Worm (Caenorhabditis elegans): ENCODE results near the gene F49E12.8.

DNA sequence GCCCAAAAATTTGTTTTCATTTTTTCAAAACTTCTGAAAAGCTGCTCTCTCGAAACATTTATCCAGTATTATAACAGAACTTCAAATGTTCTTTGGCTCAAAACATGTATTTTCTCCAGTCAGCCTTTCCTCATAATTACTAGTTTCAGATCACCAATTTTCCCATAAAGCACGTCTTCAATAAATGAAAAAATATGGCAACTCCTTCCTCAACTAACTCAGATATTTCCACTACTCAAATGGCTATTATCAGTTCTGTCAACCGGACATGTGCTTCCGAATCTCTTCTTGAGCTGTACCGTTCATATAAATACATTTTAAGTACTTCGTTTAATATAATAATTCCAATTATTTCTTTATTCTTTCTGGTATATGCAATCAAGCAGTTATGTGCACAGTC, 13.4 kb upstream of the F49E12.8 start, which contains the start of gene sra-13:
- TF ChIP-seq nhr-28 (tag; optimal IDR thresholded peaks at IDR 0.05) (no peak), lin-13 (tag; optimal IDR thresholded peaks at IDR 0.05) (no peak), nhr-76 (tag; optimal IDR thresholded peaks at IDR 0.05) (no peak)
